Worm (Caenorhabditis elegans) whole organism, L3 larva: Measurements from ENCODE around the gene srg-46.

ENCODE experiments used
- R02D3.7 ChIP-seq: fragments of 150-350 bp; optimal IDR thresholded peaks from 2 replicates; lab custom pipeline; 2014; ENCODE audit warnings: missing biosample characterization, missing genetic modification characterization
- ZK546.5 ChIP-seq: sonication (generic microtip); optimal IDR thresholded peaks from 2 replicates; lab custom pipeline; 2017; ENCODE audit warnings: missing biosample characterization, missing genetic modification characterization
- aly-2 ChIP-seq: fragments of 150-350 bp; optimal IDR thresholded peaks from 2 replicates; lab custom pipeline; 2014; ENCODE audit warnings: missing biosample characterization, missing genetic modification characterization
- ama-1 ChIP-seq: fragments of 150-350 bp; optimal IDR thresholded peaks from 2 replicates; lab custom pipeline; 2018
- ceh-16 ChIP-seq: sonication (generic microtip); optimal IDR thresholded peaks from 2 replicates; lab custom pipeline; 2017; ENCODE audit warnings: missing biosample characterization, missing genetic modification characterization
- ceh-28 ChIP-seq: fragments of 150-350 bp; optimal IDR thresholded peaks from 2 replicates; lab custom pipeline; 2014; ENCODE audit warnings: missing biosample characterization, missing genetic modification reagents, missing genetic modification characterization
- ceh-82 ChIP-seq: fragments of 150-350 bp; optimal IDR thresholded peaks from 2 replicates; lab custom pipeline; 2014; ENCODE audit warnings: missing biosample characterization, missing genetic modification characterization
- daf-12 ChIP-seq: fragments of 150-350 bp; optimal IDR thresholded peaks from 2 replicates; lab custom pipeline; 2014; ENCODE audit warnings: missing biosample characterization, missing genetic modification reagents, missing genetic modification characterization
- egl-27 ChIP-seq: sonication (generic microtip); optimal IDR thresholded peaks from 4 replicates; lab custom pipeline; 2017; ENCODE audit warnings: missing biosample characterization, missing genetic modification reagents, missing genetic modification characterization
- egl-5 ChIP-seq: fragments of 150-350 bp; optimal IDR thresholded peaks from 2 replicates; lab custom pipeline; 2017; ENCODE audit warnings: missing biosample characterization, missing genetic modification reagents, missing genetic modification characterization, inconsistent platforms
- elt-1 ChIP-seq: fragments of 150-350 bp; optimal IDR thresholded peaks from 2 replicates; lab custom pipeline; 2014; ENCODE audit warnings: missing biosample characterization, missing genetic modification characterization
- elt-2 ChIP-seq: sonication (generic microtip); optimal IDR thresholded peaks from 2 replicates; lab custom pipeline; 2016; ENCODE audit warnings: missing genetic modification reagents, mild to moderate bottlenecking, missing genetic modification characterization, missing compliant biosample characterization
- elt-3 ChIP-seq, 3 experiments: fragments of 150-350 bp in 1 of 3; sonication (generic microtip) in 2 of 3; optimal IDR thresholded peaks; 2 replicates in 2 of 3; 4 replicates in 1 of 3; lab custom pipeline; 2014 to 2017; ENCODE audit warnings: missing biosample characterization in 3 of 3, missing genetic modification characterization in 3 of 3
- eor-1 ChIP-seq, 2 experiments: fragments of 150-350 bp; optimal IDR thresholded peaks; 2 replicates each; lab custom pipeline; 2014 to 2018; ENCODE audit warnings: missing biosample characterization in 2 of 2, missing genetic modification characterization in 2 of 2
- fkh-10 ChIP-seq: sonication (generic microtip); optimal IDR thresholded peaks from 2 replicates; lab custom pipeline; 2017; ENCODE audit warnings: missing biosample characterization, missing genetic modification reagents, missing genetic modification characterization
- fkh-2 ChIP-seq: fragments of 150-350 bp; optimal IDR thresholded peaks from 2 replicates; lab custom pipeline; 2014; ENCODE audit warnings: missing biosample characterization, missing genetic modification reagents, missing genetic modification characterization
- hmg-11 ChIP-seq: sonication (generic microtip); optimal IDR thresholded peaks from 2 replicates; lab custom pipeline; 2016; ENCODE audit warnings: missing genetic modification characterization, missing compliant biosample characterization
- jun-1 ChIP-seq: fragments of 150-350 bp; optimal IDR thresholded peaks from 2 replicates; lab custom pipeline; 2014; ENCODE audit warnings: missing biosample characterization, missing genetic modification reagents, missing genetic modification characterization
- lin-15B ChIP-seq: fragments of 150-350 bp; optimal IDR thresholded peaks from 2 replicates; lab custom pipeline; 2014; ENCODE audit warnings: missing biosample characterization, missing genetic modification characterization
- lin-39 ChIP-seq: fragments of 150-350 bp; optimal IDR thresholded peaks from 2 replicates; lab custom pipeline; 2018; ENCODE audit warnings: missing biosample characterization, missing genetic modification reagents, missing genetic modification characterization
- lsy-12 ChIP-seq: sonication (generic microtip); optimal IDR thresholded peaks from 2 replicates; lab custom pipeline; 2016; ENCODE audit warnings: mild to moderate bottlenecking, missing genetic modification characterization, missing compliant biosample characterization
- mdl-1 ChIP-seq: fragments of 150-350 bp; optimal IDR thresholded peaks from 2 replicates; lab custom pipeline; 2014; ENCODE audit warnings: missing biosample characterization, missing genetic modification characterization
- mml-1 ChIP-seq: fragments of 150-350 bp; sonication (generic microtip); optimal IDR thresholded peaks from 3 replicates; lab custom pipeline; 2014; ENCODE audit warnings: missing biosample characterization, missing genetic modification characterization
- nhr-12 ChIP-seq: fragments of 150-350 bp; optimal IDR thresholded peaks from 2 replicates; lab custom pipeline; 2014; ENCODE audit warnings: missing biosample characterization, missing genetic modification characterization
- nhr-23 ChIP-seq: fragments of 150-350 bp; optimal IDR thresholded peaks from 2 replicates; lab custom pipeline; 2014; ENCODE audit warnings: missing biosample characterization, missing genetic modification reagents, missing genetic modification characterization
- nhr-237 ChIP-seq: fragments of 150-350 bp; optimal IDR thresholded peaks from 2 replicates; lab custom pipeline; 2014; ENCODE audit warnings: missing biosample characterization, missing genetic modification characterization
- nhr-25 ChIP-seq: sonication (generic microtip); optimal IDR thresholded peaks from 2 replicates; lab custom pipeline; 2017; ENCODE audit warnings: missing biosample characterization, missing genetic modification characterization
- nhr-43 ChIP-seq: sonication (generic microtip); optimal IDR thresholded peaks from 2 replicates; lab custom pipeline; 2016; ENCODE audit warnings: mild to moderate bottlenecking, missing genetic modification characterization, missing compliant biosample characterization; ENCODE audit not compliant: poor library complexity, severe bottlenecking
- nhr-67 ChIP-seq: fragments of 150-350 bp; optimal IDR thresholded peaks from 2 replicates; lab custom pipeline; 2014; ENCODE audit warnings: missing biosample characterization, missing genetic modification characterization
- nhr-76 ChIP-seq: fragments of 150-350 bp; sonication (generic microtip); optimal IDR thresholded peaks from 5 replicates; lab custom pipeline; 2014; ENCODE audit warnings: missing biosample characterization, missing genetic modification characterization
- nhr-77 ChIP-seq: fragments of 150-350 bp; optimal IDR thresholded peaks from 2 replicates; lab custom pipeline; 2014; ENCODE audit warnings: missing biosample characterization, missing genetic modification characterization
- pqm-1 ChIP-seq: fragments of 150-350 bp; optimal IDR thresholded peaks from 2 replicates; lab custom pipeline; 2017; ENCODE audit warnings: missing biosample characterization, missing genetic modification characterization, inconsistent platforms
- sea-2 ChIP-seq: fragments of 150-350 bp; sonication (generic microtip); optimal IDR thresholded peaks from 4 replicates; lab custom pipeline; 2014; ENCODE audit warnings: missing biosample characterization, missing genetic modification reagents, missing genetic modification characterization
- snpc-4 ChIP-seq: fragments of 150-350 bp; optimal IDR thresholded peaks from 2 replicates; lab custom pipeline; 2014; ENCODE audit warnings: missing biosample characterization, missing genetic modification characterization
- tbx-2 ChIP-seq: sonication (generic microtip); optimal IDR thresholded peaks from 2 replicates; lab custom pipeline; 2016; ENCODE audit warnings: mild to moderate bottlenecking, missing genetic modification characterization, missing compliant biosample characterization
- unc-39 ChIP-seq: sonication (generic microtip); optimal IDR thresholded peaks from 4 replicates; lab custom pipeline; 2017; ENCODE audit warnings: missing biosample characterization, missing genetic modification characterization
- unc-62 ChIP-seq: fragments of 150-350 bp; sonication (generic microtip); optimal IDR thresholded peaks from 4 replicates; lab custom pipeline; 2014; ENCODE audit warnings: missing biosample characterization, missing genetic modification reagents, missing genetic modification characterization
- ztf-4 ChIP-seq: fragments of 150-350 bp; optimal IDR thresholded peaks from 2 replicates; lab custom pipeline; 2014; ENCODE audit warnings: missing biosample characterization, missing genetic modification characterization

srg-46 gene

ce11 chrV:13380178-13380577 is 16.7 kb downstream of the srg-46 start, which contains the start of gene ifbp-1:
TSS of gene ifbp-1 (minus strand) at chrV:13380262.
- TF ChIP-seq pqm-1 (no peak), nhr-23 (tag; lab: Kevin White, UChicago) (peak; percentile 88), egl-5 (tag; lab: Kevin White, UChicago) (no peak), lin-39 (no peak), ceh-16 (tag; lab: Kevin White, UChicago) (peak; percentile 36), lsy-12 (tag; lab: Kevin White, UChicago) (peak; percentile 27), elt-3 (tag; optimal IDR thresholded peaks at IDR 0.05; lab: Kevin White, UChicago) (peak in 1 of 3 experiments; percentile 67), jun-1 (peak; percentile 0), ZK546.5 (tag; lab: Kevin White, UChicago) (no peak), nhr-43 (tag; lab: Kevin White, UChicago) (peak; percentile 65), unc-39 (tag; lab: Kevin White, UChicago) (no peak), ceh-28 (tag; lab: Kevin White, UChicago) (no peak), mdl-1 (peak; percentile 26), unc-62 (GFP tag; lab: Kevin White, UChicago) (no peak), nhr-12 (tag; lab: Kevin White, UChicago) (no peak), elt-1 (tag; lab: Kevin White, UChicago) (peak; percentile 54), ceh-82 (tag; lab: Kevin White, UChicago) (no peak), sea-2 (no peak), fkh-10 (no peak), nhr-25 (tag; lab: Kevin White, UChicago) (peak; percentile 96), R02D3.7 (tag; lab: Kevin White, UChicago) (peak; percentile 17), nhr-237 (tag; lab: Kevin White, UChicago) (no peak), tbx-2 (tag; lab: Kevin White, UChicago) (peak; percentile 16), hmg-11 (tag; lab: Kevin White, UChicago) (no peak), ztf-4 (tag; lab: Kevin White, UChicago) (no peak), nhr-77 (no peak), eor-1 (tag; optimal IDR thresholded peaks at IDR 0.05; lab: Kevin White, UChicago) (no peak)

ce11 chrV:13380980-13381379 is 17.5 kb downstream of the srg-46 start, which contains the start of gene cpz-2:
TSS of gene cpz-2 (plus strand) at chrV:13381189.
- TF ChIP-seq nhr-23 (tag; lab: Kevin White, UChicago) (no peak), daf-12 (tag; lab: Kevin White, UChicago) (no peak), unc-39 (tag; lab: Kevin White, UChicago) (no peak), ztf-4 (tag; lab: Kevin White, UChicago) (no peak), nhr-12 (tag; lab: Kevin White, UChicago) (no peak), jun-1 (no peak), ama-1 (lab: Kevin White, UChicago) (no peak), ZK546.5 (tag; lab: Kevin White, UChicago) (no peak), sea-2 (no peak), ceh-28 (tag; lab: Kevin White, UChicago) (no peak), lin-39 (no peak), elt-2 (tag; lab: Kevin White, UChicago) (peak; percentile 85), mdl-1 (no peak), pqm-1 (peak; percentile 44)

DNA sequence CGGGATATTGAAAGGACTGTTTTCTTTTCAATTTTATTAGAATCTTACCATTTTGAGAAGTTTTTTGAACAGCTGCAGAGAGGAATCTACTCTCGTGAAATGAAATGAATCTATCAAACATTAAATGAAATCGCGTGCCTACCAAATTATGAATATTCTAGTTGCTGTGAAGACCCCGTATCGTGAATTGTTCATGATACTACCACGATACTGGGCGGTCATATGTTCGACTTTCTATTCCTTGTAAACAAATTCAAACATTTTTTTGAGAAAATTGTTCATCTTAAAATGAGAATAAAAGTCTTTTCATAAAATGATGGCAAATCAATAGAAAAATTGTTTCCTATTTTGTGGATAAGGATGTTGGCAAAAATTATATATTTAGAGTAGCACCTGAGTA is 22.3 kb downstream of the srg-46 start, which contains the start of gene gcy-34:
gcy-34 (minus strand) TSS at position 101 of the 400 bp plus-strand sequence.
- no peak for TF ChIP-seq elt-2 (tag; lab: Kevin White, UChicago)
- no peak for TF ChIP-seq elt-3 (tag; optimal IDR thresholded peaks at IDR 0.05; lab: Kevin White, UChicago)
- no peak for TF ChIP-seq lin-15B (tag; lab: Kevin White, UChicago)
- TF ChIP-seq nhr-76 (tag; lab: Kevin White, UChicago), result no peak
- TF ChIP-seq nhr-67 (tag; lab: Kevin White, UChicago), result no peak
- no peak for TF ChIP-seq egl-27 (tag; lab: Kevin White, UChicago)
- TF ChIP-seq snpc-4 (tag; lab: Kevin White, UChicago), result no peak
- no peak for TF ChIP-seq pqm-1
- no peak for TF ChIP-seq unc-62 (GFP tag; lab: Kevin White, UChicago)
- TF ChIP-seq fkh-2 (tag; lab: Kevin White, UChicago), result no peak
- TF ChIP-seq mml-1 (tag; lab: Kevin White, UChicago), result no peak
- TF ChIP-seq hmg-11 (tag; lab: Kevin White, UChicago), result no peak
- TF ChIP-seq aly-2, result no peak
- TF ChIP-seq ceh-28 (tag; lab: Kevin White, UChicago), result no peak
- TF ChIP-seq nhr-237 (tag; lab: Kevin White, UChicago), result no peak
- no peak for TF ChIP-seq sea-2
- TF ChIP-seq nhr-25 (tag; lab: Kevin White, UChicago), result no peak
